Fruit fly (Drosophila melanogaster) whole organism, adult: ENCODE measurements around the gene ppk23.

Experiments
- CG11617 ChIP-seq: fragments of 200-800 bp; sonication (Bioruptor generic); optimal IDR thresholded peaks from 2 replicates; lab custom pipeline; 2017; ENCODE audit warnings: mild to moderate bottlenecking, missing biosample characterization, missing genetic modification reagents, missing genetic modification characterization
- CG12768 ChIP-seq: fragments of 200-800 bp; sonication (Bioruptor generic); optimal IDR thresholded peaks from 2 replicates; lab custom pipeline; 2017; ENCODE audit warnings: missing biosample characterization, missing genetic modification characterization, mild to moderate bottlenecking, moderate library complexity, missing genetic modification reagents
- CG14711 ChIP-seq: fragments of 200-800 bp; sonication (Bioruptor generic); optimal IDR thresholded peaks from 2 replicates; lab custom pipeline; 2018; ENCODE audit warnings: missing biosample characterization, mild to moderate bottlenecking, missing genetic modification characterization, moderate library complexity
- CG1620 ChIP-seq: fragments of 200-800 bp; sonication (Bioruptor generic); optimal IDR thresholded peaks from 2 replicates; lab custom pipeline; 2016; ENCODE audit warnings: missing biosample characterization, missing genetic modification characterization
- CG7045 ChIP-seq: fragments of 200-800 bp; sonication (Bioruptor generic); optimal IDR thresholded peaks from 2 replicates; lab custom pipeline; 2017; ENCODE audit warnings: missing biosample characterization, mild to moderate bottlenecking, missing genetic modification characterization
- CG7101 ChIP-seq: fragments of 200-800 bp; sonication (Bioruptor generic); optimal IDR thresholded peaks from 2 replicates; lab custom pipeline; 2018; ENCODE audit warnings: missing biosample characterization, mild to moderate bottlenecking, missing genetic modification characterization, moderate library complexity
- Hr96 ChIP-seq: fragments of 200-800 bp; sonication (Bioruptor generic); optimal IDR thresholded peaks from 2 replicates; lab custom pipeline; 2016; ENCODE audit warnings: missing biosample characterization, missing genetic modification characterization
- Mnt ChIP-seq: fragments of 200-800 bp; sonication (Bioruptor generic); optimal IDR thresholded peaks from 2 replicates; lab custom pipeline; 2016; ENCODE audit warnings: missing biosample characterization, mild to moderate bottlenecking, missing genetic modification characterization

DNA sequence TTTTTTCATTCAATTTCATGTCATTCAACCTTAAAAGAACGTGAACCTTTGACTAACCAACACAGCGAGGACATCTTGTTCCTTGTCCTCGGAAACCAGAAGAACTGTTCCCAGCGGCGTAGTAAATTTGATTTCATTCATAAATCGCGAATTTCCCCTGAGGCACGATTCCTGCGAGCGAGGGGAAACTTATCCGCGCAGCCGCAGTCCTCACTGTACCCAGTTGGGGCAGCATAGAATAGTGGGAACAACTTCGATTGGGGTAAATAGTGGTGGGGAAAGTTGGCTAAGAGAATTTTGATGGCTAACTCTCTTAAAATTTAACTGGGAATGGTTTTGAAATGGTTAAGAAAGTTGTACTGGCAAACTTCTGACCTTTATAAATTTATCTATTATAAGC is 42.4 kb upstream of the ppk23 start:
- TF ChIP-seq CG1620 (GFP tag; lab: Kevin White, UChicago) (no peak), Mnt (GFP tag; lab: Kevin White, UChicago) (no peak), Hr96 (no peak), CG7045 (GFP tag; lab: Kevin White, UChicago) (no peak), CG7101 (no peak), CG14711 (tag; lab: Kevin White, UChicago) (no peak), CG11617 (GFP tag; lab: Kevin White, UChicago) (no peak), CG12768 (GFP tag; lab: Kevin White, UChicago) (no peak)
